Fruit fly (Drosophila melanogaster): Measurements from ENCODE around the gene Mnr.
A peak's percentile ranks its signal among the peaks of the same experiment; 100 is the strongest.

The Mnr gene

dm6 chrX:21241796-21242208 lies 39.2 kb downstream of the Mnr start (continued):
- TF ChIP-seq nom (GFP tag; optimal IDR thresholded peaks at IDR 0.05) (no peak), Drgx (GFP tag; IDR thresholded peaks at IDR 0.05) (no peak), CG3065 (GFP tag; optimal IDR thresholded peaks at IDR 0.05) (no peak), prd (optimal IDR thresholded peaks at IDR 0.05) (no peak), prd (GFP tag; IDR thresholded peaks at IDR 0.05) (no peak), gsb (GFP tag; IDR thresholded peaks at IDR 0.05) (no peak), sug (tag; optimal IDR thresholded peaks at IDR 0.05) (peak; percentile 14), CG34376 (GFP tag; optimal IDR thresholded peaks at IDR 0.05) (peak; percentile 11), CG10959 (GFP tag; IDR thresholded peaks at IDR 0.05) (no peak), Elba2 (GFP tag; optimal IDR thresholded peaks at IDR 0.05) (no peak), CG4282 (GFP tag; optimal IDR thresholded peaks at IDR 0.05) (no peak), Dad (GFP tag; optimal IDR thresholded peaks at IDR 0.05) (peak; percentile 17), CG1603 (tag; optimal IDR thresholded peaks at IDR 0.05) (peak; percentile 76), MBD-R2 (GFP tag; IDR thresholded peaks at IDR 0.05) (no peak), CG8089 (GFP tag; optimal IDR thresholded peaks at IDR 0.05) (no peak), CG31388 (GFP tag; optimal IDR thresholded peaks at IDR 0.05) (no peak), CG30020 (tag; optimal IDR thresholded peaks at IDR 0.05) (no peak), CG9727 (GFP tag; optimal IDR thresholded peaks at IDR 0.05) (peak; percentile 52), H2.0 (GFP tag; IDR thresholded peaks at IDR 0.05) (no peak), Pdp1 (GFP tag; optimal IDR thresholded peaks at IDR 0.05) (peak; percentile 24 to 43), Meics (GFP tag; optimal IDR thresholded peaks at IDR 0.05) (peak; percentile 43), PHDP (tag; optimal IDR thresholded peaks at IDR 0.05) (peak; percentile 58), onecut (GFP tag; IDR thresholded peaks at IDR 0.05) (peak; percentile 33), CG1024 (GFP tag; IDR thresholded peaks at IDR 0.05) (0 out of 2 replicates have a peak, but pooled peaks have one; percentile 34), CG6813 (GFP tag; optimal IDR thresholded peaks at IDR 0.05) (peak; percentile 47), chinmo (GFP tag; IDR thresholded peaks at IDR 0.05; ENCODE audit: partially characterized antibody) (no peak), odd (GFP tag; optimal IDR thresholded peaks at IDR 0.05) (peak; percentile 37), CG10654 (GFP tag; optimal IDR thresholded peaks at IDR 0.05) (peak; percentile 30), CG17186 (GFP tag; optimal IDR thresholded peaks at IDR 0.05) (no peak), sna (GFP tag; IDR thresholded peaks at IDR 0.05; ENCODE audit: partially characterized antibody) (no peak), Oaz (GFP tag; IDR thresholded peaks at IDR 0.05) (no peak), ssp (GFP tag; IDR thresholded peaks at IDR 0.05) (no peak), BtbVII (GFP tag; optimal IDR thresholded peaks at IDR 0.05) (peak; percentile 18), ewg (GFP tag; optimal IDR thresholded peaks at IDR 0.05) (peak; percentile 31), slbo (GFP tag; IDR thresholded peaks at IDR 0.05) (no peak; the same call in 1 of the 2 replicates), CG3407 (GFP tag; optimal IDR thresholded peaks at IDR 0.05) (peak; percentile 73), CG7271 (tag; optimal IDR thresholded peaks at IDR 0.05) (no peak), Hsf (GFP tag; optimal IDR thresholded peaks at IDR 0.05) (peak; percentile 37), NC2α (GFP tag; optimal IDR thresholded peaks at IDR 0.05) (peak; percentile 40), CHES-1-like (GFP tag; optimal IDR thresholded peaks at IDR 0.05) (peak; percentile 41), CoRest (tag; optimal IDR thresholded peaks at IDR 0.05) (peak; percentile 57), exex (tag; optimal IDR thresholded peaks at IDR 0.05) (peak; percentile 29), CG14710 (tag; optimal IDR thresholded peaks at IDR 0.05) (peak; percentile 17), ERR (GFP tag; optimal IDR thresholded peaks at IDR 0.05) (peak; percentile 24), HmgD (GFP tag; optimal IDR thresholded peaks at IDR 0.05) (no peak), CG1602 (GFP tag; optimal IDR thresholded peaks at IDR 0.05) (peak; percentile 23), CG9876 (GFP tag; optimal IDR thresholded peaks at IDR 0.05) (peak; percentile 47), luna (GFP tag; optimal IDR thresholded peaks at IDR 0.05) (no peak), gcm (GFP tag; optimal IDR thresholded peaks at IDR 0.05) (peak; percentile 13), CG33557 (GFP tag; optimal IDR thresholded peaks at IDR 0.05) (peak; percentile 71), Kr (GFP tag; optimal IDR thresholded peaks at IDR 0.05) (peak; percentile 46)

Measured in whole organism, embryonic.